Worm (Caenorhabditis elegans) whole organism, L2 larva: ENCODE measurements around the gene F31F7.2.

Experiments used
- C34F6.9 ChIP-seq: fragments of 150-350 bp; optimal IDR thresholded peaks from 2 replicates; lab custom pipeline; 2014; ENCODE audit warnings: missing biosample characterization, missing genetic modification characterization
- F13H6.1 ChIP-seq: sonication (generic microtip); optimal IDR thresholded peaks from 2 replicates; lab custom pipeline; 2016; ENCODE audit warnings: missing genetic modification characterization, missing compliant biosample characterization
- R02D3.7 ChIP-seq: fragments of 150-350 bp; optimal IDR thresholded peaks from 2 replicates; lab custom pipeline; 2014; ENCODE audit warnings: missing biosample characterization, missing genetic modification characterization
- Y55F3AM.14 ChIP-seq: fragments of 200-800 bp; sonication (Bioruptor generic); optimal IDR thresholded peaks from 2 replicates; lab custom pipeline; 2018; ENCODE audit warnings: mild to moderate bottlenecking, missing genetic modification characterization, missing compliant biosample characterization
- ZK546.5 ChIP-seq: sonication (generic microtip); optimal IDR thresholded peaks from 2 replicates; lab custom pipeline; 2017; ENCODE audit warnings: missing biosample characterization, missing genetic modification characterization
- alr-1 ChIP-seq: fragments of 150-350 bp; optimal IDR thresholded peaks from 2 replicates; lab custom pipeline; 2014; ENCODE audit warnings: missing biosample characterization, missing genetic modification characterization
- aly-2 ChIP-seq: fragments of 150-350 bp; optimal IDR thresholded peaks from 2 replicates; lab custom pipeline; 2014; ENCODE audit warnings: missing biosample characterization, missing genetic modification characterization
- ama-1 ChIP-seq: fragments of 150-350 bp; optimal IDR thresholded peaks from 2 replicates; lab custom pipeline; 2018; ENCODE audit warnings: inconsistent platforms
- blmp-1 ChIP-seq: sonication (generic microtip); optimal IDR thresholded peaks from 2 replicates; lab custom pipeline; 2017; ENCODE audit warnings: missing genetic modification characterization, mild to moderate bottlenecking, missing compliant biosample characterization, antibody characterized with exemption, moderate library complexity; ENCODE audit not compliant: insufficient read depth
- ceh-16 ChIP-seq: fragments of 150-350 bp; optimal IDR thresholded peaks from 2 replicates; lab custom pipeline; 2014; ENCODE audit warnings: missing biosample characterization, missing genetic modification characterization
- ceh-82 ChIP-seq: fragments of 150-350 bp; optimal IDR thresholded peaks from 2 replicates; lab custom pipeline; 2014; ENCODE audit warnings: missing biosample characterization, missing genetic modification characterization
- crh-2 ChIP-seq: sonication (generic microtip); optimal IDR thresholded peaks from 2 replicates; lab custom pipeline; 2017; ENCODE audit warnings: missing biosample characterization, missing genetic modification characterization
- dmd-4 ChIP-seq: sonication (generic microtip); optimal IDR thresholded peaks from 2 replicates; lab custom pipeline; 2017; ENCODE audit warnings: missing biosample characterization, missing genetic modification characterization
- egl-27 ChIP-seq: sonication (generic microtip); optimal IDR thresholded peaks from 3 replicates; lab custom pipeline; 2017; ENCODE audit warnings: missing biosample characterization, missing genetic modification reagents, missing genetic modification characterization
- elt-1 ChIP-seq: fragments of 150-350 bp; optimal IDR thresholded peaks from 2 replicates; lab custom pipeline; 2014; ENCODE audit warnings: missing biosample characterization, missing genetic modification characterization
- elt-3 ChIP-seq: sonication (generic microtip); optimal IDR thresholded peaks from 2 replicates; lab custom pipeline; 2017; ENCODE audit warnings: missing biosample characterization, missing genetic modification characterization
- fos-1 ChIP-seq: fragments of 150-350 bp; optimal IDR thresholded peaks from 2 replicates; lab custom pipeline; 2014; ENCODE audit warnings: missing biosample characterization, missing genetic modification characterization
- gmeb-1 ChIP-seq: fragments of 150-350 bp; optimal IDR thresholded peaks from 2 replicates; lab custom pipeline; 2014; ENCODE audit warnings: missing biosample characterization, missing genetic modification characterization
- lin-11 ChIP-seq: fragments of 150-350 bp; sonication (generic microtip); optimal IDR thresholded peaks from 2 replicates; lab custom pipeline; 2014; ENCODE audit warnings: missing biosample characterization, missing genetic modification characterization, inconsistent platforms, mixed read lengths
- lin-13 ChIP-seq: fragments of 150-350 bp; optimal IDR thresholded peaks from 2 replicates; lab custom pipeline; 2014; ENCODE audit warnings: missing biosample characterization, missing genetic modification reagents, missing genetic modification characterization
- lin-39 ChIP-seq: fragments of 150-350 bp; optimal IDR thresholded peaks from 2 replicates; lab custom pipeline; 2014; ENCODE audit warnings: missing biosample characterization, missing genetic modification reagents, missing genetic modification characterization
- lsy-2 ChIP-seq, 2 experiments: fragments of 150-350 bp in 1 of 2; sonication (generic microtip) in 1 of 2; optimal IDR thresholded peaks; 2 replicates each; lab custom pipeline; 2014 to 2017; ENCODE audit warnings: missing biosample characterization in 2 of 2, missing genetic modification characterization in 2 of 2
- mab-5 ChIP-seq: fragments of 150-350 bp; optimal IDR thresholded peaks from 2 replicates; lab custom pipeline; 2014; ENCODE audit warnings: missing biosample characterization, missing genetic modification characterization
- mbf-1 ChIP-seq: sonication (generic microtip); optimal IDR thresholded peaks from 2 replicates; lab custom pipeline; 2017; ENCODE audit warnings: missing biosample characterization, missing genetic modification characterization
- mdl-1 ChIP-seq, 2 experiments: fragments of 150-350 bp in 1 of 2; sonication (generic microtip) in 1 of 2; optimal IDR thresholded peaks; 2 replicates each; lab custom pipeline; 2017; ENCODE audit warnings: missing biosample characterization in 2 of 2, missing genetic modification characterization in 2 of 2
- nhr-10 ChIP-seq: sonication (generic microtip); optimal IDR thresholded peaks from 2 replicates; lab custom pipeline; 2017; ENCODE audit warnings: missing biosample characterization, missing genetic modification characterization
- nhr-11 ChIP-seq: fragments of 150-350 bp; optimal IDR thresholded peaks from 2 replicates; lab custom pipeline; 2014; ENCODE audit warnings: missing biosample characterization, missing genetic modification characterization
- nhr-12 ChIP-seq: fragments of 150-350 bp; optimal IDR thresholded peaks from 2 replicates; lab custom pipeline; 2014; ENCODE audit warnings: missing biosample characterization, missing genetic modification characterization
- nhr-129 ChIP-seq: fragments of 150-350 bp; optimal IDR thresholded peaks from 2 replicates; lab custom pipeline; 2014; ENCODE audit warnings: missing biosample characterization, missing genetic modification characterization
- nhr-21 ChIP-seq: fragments of 150-350 bp; optimal IDR thresholded peaks from 2 replicates; lab custom pipeline; 2014; ENCODE audit warnings: missing biosample characterization, missing genetic modification characterization
- nhr-23 ChIP-seq: fragments of 150-350 bp; optimal IDR thresholded peaks from 2 replicates; lab custom pipeline; 2014; ENCODE audit warnings: missing biosample characterization, missing genetic modification reagents, missing genetic modification characterization
- nhr-237 ChIP-seq: fragments of 150-350 bp; optimal IDR thresholded peaks from 2 replicates; lab custom pipeline; 2014; ENCODE audit warnings: missing biosample characterization, missing genetic modification characterization
- nhr-25 ChIP-seq: fragments of 150-350 bp; sonication (generic microtip); optimal IDR thresholded peaks from 3 replicates; lab custom pipeline; 2014; ENCODE audit warnings: missing biosample characterization, missing genetic modification characterization
- nhr-6 ChIP-seq: fragments of 150-350 bp; optimal IDR thresholded peaks from 2 replicates; lab custom pipeline; 2014; ENCODE audit warnings: missing biosample characterization, missing genetic modification characterization
- nhr-77 ChIP-seq: fragments of 150-350 bp; optimal IDR thresholded peaks from 2 replicates; lab custom pipeline; 2014; ENCODE audit warnings: missing biosample characterization, missing genetic modification characterization
- peb-1 ChIP-seq: fragments of 150-350 bp; optimal IDR thresholded peaks from 2 replicates; lab custom pipeline; 2014; ENCODE audit warnings: missing biosample characterization, missing genetic modification characterization
- sem-4 ChIP-seq: fragments of 150-350 bp; optimal IDR thresholded peaks from 2 replicates; lab custom pipeline; 2014; ENCODE audit warnings: missing biosample characterization, missing genetic modification reagents, missing genetic modification characterization
- skn-1 ChIP-seq: sonication (generic microtip); optimal IDR thresholded peaks from 2 replicates; lab custom pipeline; 2017; ENCODE audit warnings: missing biosample characterization, missing genetic modification characterization
- sma-3 ChIP-seq: sonication (generic microtip); optimal IDR thresholded peaks from 2 replicates; lab custom pipeline; 2016; ENCODE audit warnings: missing genetic modification reagents, missing genetic modification characterization, missing compliant biosample characterization
- sma-9 ChIP-seq, 2 experiments: fragments of 150-350 bp in 1 of 2; sonication (generic microtip) in 1 of 2; optimal IDR thresholded peaks; 2 replicates each; lab custom pipeline; 2014 to 2016; ENCODE audit warnings: missing genetic modification characterization in 2 of 2, mild to moderate bottlenecking in 1 of 2, missing biosample characterization in 1 of 2, missing compliant biosample characterization in 1 of 2, missing genetic modification reagents in 1 of 2, moderate library complexity in 1 of 2
- snpc-4 ChIP-seq: fragments of 150-350 bp; optimal IDR thresholded peaks from 2 replicates; lab custom pipeline; 2014; ENCODE audit warnings: missing biosample characterization, missing genetic modification characterization
- unc-39 ChIP-seq: fragments of 150-350 bp; optimal IDR thresholded peaks from 2 replicates; lab custom pipeline; 2014; ENCODE audit warnings: missing biosample characterization, missing genetic modification characterization
- unc-55 ChIP-seq: fragments of 150-350 bp; sonication (generic microtip); optimal IDR thresholded peaks from 3 replicates; lab custom pipeline; 2014; ENCODE audit warnings: missing biosample characterization, missing genetic modification reagents, missing genetic modification characterization
- unc-62 ChIP-seq: fragments of 150-350 bp; optimal IDR thresholded peaks from 2 replicates; lab custom pipeline; 2014; ENCODE audit warnings: missing biosample characterization, missing genetic modification reagents, missing genetic modification characterization
- zag-1 ChIP-seq: fragments of 150-350 bp; optimal IDR thresholded peaks from 2 replicates; lab custom pipeline; 2014; ENCODE audit warnings: missing biosample characterization, missing genetic modification characterization
- ztf-1 ChIP-seq: fragments of 200-800 bp; sonication (Bioruptor generic); conservative IDR thresholded peaks from 2 replicates; pipeline ENCODE4 v1.3.6; 2022; ENCODE audit warnings: missing genetic modification characterization, missing compliant biosample characterization
- ztf-11 ChIP-seq: sonication (generic microtip); optimal IDR thresholded peaks from 2 replicates; lab custom pipeline; 2017; ENCODE audit warnings: missing biosample characterization, missing genetic modification characterization
- ztf-4 ChIP-seq: fragments of 150-350 bp; optimal IDR thresholded peaks from 2 replicates; lab custom pipeline; 2014; ENCODE audit warnings: missing biosample characterization, missing genetic modification characterization

Gene F31F7.2

DNA sequence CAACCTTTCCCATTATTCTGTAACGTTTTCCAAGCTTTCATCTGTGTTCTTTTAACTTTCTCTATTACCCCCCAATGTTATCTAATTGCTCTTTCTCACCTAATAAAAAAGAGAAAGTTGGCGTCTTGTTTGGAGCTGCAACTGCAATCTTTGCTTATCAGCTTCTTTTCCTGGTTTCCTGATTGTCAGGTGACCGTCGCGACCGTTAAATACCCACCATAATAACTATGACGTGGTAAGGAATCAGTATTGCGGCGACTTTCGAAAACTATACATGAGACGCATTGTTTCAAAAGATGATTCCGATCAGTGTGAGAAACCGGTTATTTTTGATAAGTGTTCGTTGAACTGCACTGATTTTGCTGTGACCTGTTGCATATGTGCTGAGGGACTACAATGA is 4.6 kb downstream of the F31F7.2 start:
- TF ChIP-seq nhr-10, result no peak
- no peak for TF ChIP-seq ztf-11 (tag; lab: Kevin White, UChicago)
- peak; percentile 89 for TF ChIP-seq fos-1 (tag; lab: Kevin White, UChicago)
- TF ChIP-seq lsy-2 (tag; optimal IDR thresholded peaks at IDR 0.05; lab: Kevin White, UChicago), result peak in 1 of 2 experiments; percentile 21
- TF ChIP-seq ztf-4 (tag; lab: Kevin White, UChicago), result no peak
- peak; percentile 87 for TF ChIP-seq sma-9 (GFP tag; optimal IDR thresholded peaks at IDR 0.05; lab: Kevin White, UChicago)
- TF ChIP-seq sma-9 (tag; optimal IDR thresholded peaks at IDR 0.05; lab: Kevin White, UChicago), result no peak
- TF ChIP-seq F13H6.1, result peak; percentile 12
- TF ChIP-seq ceh-16 (tag; lab: Kevin White, UChicago), result no peak
- TF ChIP-seq gmeb-1 (tag; lab: Kevin White, UChicago), result peak; percentile 50
- peak; percentile 42 for TF ChIP-seq Y55F3AM.14 (GFP tag; lab: Kevin White, UChicago)
- TF ChIP-seq nhr-25 (tag; lab: Kevin White, UChicago), result peak; percentile 52
- TF ChIP-seq crh-2 (tag; lab: Kevin White, UChicago), result peak; percentile 80
- TF ChIP-seq blmp-1, result peak; percentile 18
- no peak for TF ChIP-seq dmd-4 (tag; lab: Kevin White, UChicago)
- peak in 1 of 2 experiments; percentile 38 for TF ChIP-seq mdl-1 (tag; optimal IDR thresholded peaks at IDR 0.05; lab: Kevin White, UChicago)
- peak; percentile 67 for TF ChIP-seq sma-3 (GFP tag; lab: Kevin White, UChicago)
- TF ChIP-seq nhr-21 (tag; lab: Kevin White, UChicago), result peak; percentile 69

DNA sequence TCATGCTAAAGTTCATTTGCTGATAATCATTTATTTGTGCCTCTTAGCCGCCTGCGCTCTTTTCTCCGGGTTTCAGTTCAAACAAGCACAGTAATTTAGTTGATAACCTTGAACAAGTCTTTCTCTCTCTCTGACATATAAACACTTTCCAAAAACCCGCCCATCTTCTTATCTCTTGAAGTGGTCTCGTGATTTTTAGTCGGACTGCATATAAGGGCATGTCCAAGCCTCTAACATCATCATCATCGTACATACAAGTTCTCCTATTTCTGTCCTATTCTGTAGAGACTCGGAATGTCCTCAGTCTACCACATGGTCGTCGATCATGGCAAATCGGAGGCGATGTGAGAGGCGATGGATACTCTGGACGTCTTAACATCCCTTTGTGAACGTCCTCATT is 5.6 kb downstream of the F31F7.2 start, which contains the start of gene F31F7.1:
TSS of gene F31F7.1 (plus strand) at position 235 of the 400 bp plus-strand sequence.
- TF ChIP-seq blmp-1 (peak; percentile 67), nhr-10 (no peak), ZK546.5 (tag; lab: Kevin White, UChicago) (no peak), lsy-2 (tag; optimal IDR thresholded peaks at IDR 0.05; lab: Kevin White, UChicago) (peak in 1 of 2 experiments; percentile 50), lin-39 (tag; lab: Kevin White, UChicago) (no peak), ceh-16 (tag; lab: Kevin White, UChicago) (no peak), F13H6.1 (peak; percentile 72), unc-62 (GFP tag; lab: Kevin White, UChicago) (no peak), mbf-1 (tag; lab: Kevin White, UChicago) (no peak), ztf-11 (tag; lab: Kevin White, UChicago) (no peak), nhr-21 (tag; lab: Kevin White, UChicago) (peak; percentile 85), crh-2 (tag; lab: Kevin White, UChicago) (peak; percentile 73), unc-55 (no peak), nhr-11 (tag; lab: Kevin White, UChicago) (no peak), gmeb-1 (tag; lab: Kevin White, UChicago) (peak; percentile 70), peb-1 (tag; lab: Kevin White, UChicago) (no peak), nhr-77 (tag; lab: Kevin White, UChicago) (peak; percentile 22), aly-2 (no peak), alr-1 (tag; lab: Kevin White, UChicago) (no peak), snpc-4 (tag; lab: Kevin White, UChicago) (no peak), ztf-4 (tag; lab: Kevin White, UChicago) (no peak), lin-13 (GFP tag; lab: Kevin White, UChicago) (no peak), dmd-4 (tag; lab: Kevin White, UChicago) (no peak), ztf-1 (GFP tag; lab: Robert Waterston, UW) (no peak), nhr-23 (tag; lab: Kevin White, UChicago) (no peak), elt-3 (tag; lab: Kevin White, UChicago) (no peak), sem-4 (tag; lab: Kevin White, UChicago) (no peak), mab-5 (tag; lab: Kevin White, UChicago) (no peak), nhr-12 (tag; lab: Kevin White, UChicago) (no peak), elt-1 (tag; lab: Kevin White, UChicago) (no peak), ceh-82 (tag; lab: Kevin White, UChicago) (no peak), sma-3 (GFP tag; lab: Kevin White, UChicago) (peak; percentile 84), ama-1 (lab: Kevin White, UChicago) (peak; percentile 62), mdl-1 (tag; optimal IDR thresholded peaks at IDR 0.05; lab: Kevin White, UChicago) (peak in 1 of 2 experiments; percentile 67), fos-1 (tag; lab: Kevin White, UChicago) (peak; percentile 78), skn-1 (tag; lab: Kevin White, UChicago) (peak; percentile 12), R02D3.7 (tag; lab: Kevin White, UChicago) (no peak), zag-1 (tag; lab: Kevin White, UChicago) (no peak), nhr-25 (tag; lab: Kevin White, UChicago) (peak; percentile 68), Y55F3AM.14 (GFP tag; lab: Kevin White, UChicago) (no peak), nhr-129 (tag; lab: Kevin White, UChicago) (peak; percentile 52), lin-11 (tag; lab: Kevin White, UChicago) (no peak), nhr-6 (tag; lab: Kevin White, UChicago) (peak; percentile 26), C34F6.9 (no peak), nhr-237 (tag; lab: Kevin White, UChicago) (no peak), egl-27 (peak; percentile 0), sma-9 (GFP tag; optimal IDR thresholded peaks at IDR 0.05; lab: Kevin White, UChicago) (peak; percentile 94), sma-9 (tag; optimal IDR thresholded peaks at IDR 0.05; lab: Kevin White, UChicago) (no peak), unc-39 (tag; lab: Kevin White, UChicago) (no peak)
- TF ChIP-seq, all 48 proteins: peak for 17
